Worm (Caenorhabditis elegans): ENCODE results near the gene K11C4.2.

K11C4.2 gene

DNA sequence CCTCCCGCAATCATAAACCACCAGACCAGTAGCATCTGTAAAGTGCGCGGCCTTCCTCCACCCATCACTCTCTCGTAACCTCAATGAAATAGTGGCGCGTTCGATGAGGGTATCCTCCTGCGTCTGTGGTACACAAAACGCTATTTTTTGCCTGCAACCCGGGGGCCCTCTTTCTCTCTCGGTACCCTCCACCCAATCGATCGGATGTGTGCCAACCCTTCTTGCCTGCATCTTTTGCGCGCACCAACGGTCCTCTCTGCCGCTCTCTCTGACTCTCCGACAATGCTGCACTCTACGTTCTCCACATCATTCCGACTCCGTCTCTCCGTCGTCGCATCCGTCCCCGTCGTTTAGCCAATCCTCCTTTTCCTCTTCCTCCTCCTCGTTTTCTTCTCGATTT is 15.4 kb upstream of the K11C4.2 start (continued):
- TF ChIP-seq fkh-10 (GFP tag; optimal IDR thresholded peaks at IDR 0.05) (no peak), ceh-2 (tag; optimal IDR thresholded peaks at IDR 0.05) (peak; percentile 64), fax-1 (tag; optimal IDR thresholded peaks at IDR 0.05) (peak; percentile 40), sdc-2 (tag; optimal IDR thresholded peaks at IDR 0.05) (peak; percentile 66), nhr-11 (tag; optimal IDR thresholded peaks at IDR 0.05) (no peak), odd-2 (tag; optimal IDR thresholded peaks at IDR 0.05) (no peak), ets-4 (tag; optimal IDR thresholded peaks at IDR 0.05) (peak; percentile 3), pros-1 (tag; optimal IDR thresholded peaks at IDR 0.05) (peak; percentile 98), ceh-48 (tag; optimal IDR thresholded peaks at IDR 0.05) (peak; percentile 87), pha-4 (tag; optimal IDR thresholded peaks at IDR 0.05) (no peak), ztf-16 (tag; optimal IDR thresholded peaks at IDR 0.05) (peak; percentile 31), nfya-1 (tag; optimal IDR thresholded peaks at IDR 0.05) (peak; percentile 89), ceh-31 (tag; optimal IDR thresholded peaks at IDR 0.05) (peak; percentile 93), pat-9 (tag; optimal IDR thresholded peaks at IDR 0.05) (peak; percentile 19), sox-4 (tag; optimal IDR thresholded peaks at IDR 0.05) (peak; percentile 8), ama-1 (optimal IDR thresholded peaks at IDR 0.05) (no peak), ceh-19 (GFP tag; optimal IDR thresholded peaks at IDR 0.05) (peak; percentile 62), elt-4 (tag; optimal IDR thresholded peaks at IDR 0.05) (no peak), lin-11 (tag; optimal IDR thresholded peaks at IDR 0.05) (no peak), C38D4.7 (GFP tag; optimal IDR thresholded peaks at IDR 0.05) (no peak), ref-2 (tag; optimal IDR thresholded peaks at IDR 0.05) (peak; percentile 85), T23F11.4 (GFP tag; optimal IDR thresholded peaks at IDR 0.05) (no peak), hlh-30 (tag; optimal IDR thresholded peaks at IDR 0.05; ENCODE audit: insufficient read depth) (peak; percentile 50), npax-4 (tag; optimal IDR thresholded peaks at IDR 0.05) (no peak), hlh-15 (tag; optimal IDR thresholded peaks at IDR 0.05) (no peak), rnt-1 (tag; optimal IDR thresholded peaks at IDR 0.05) (peak; percentile 89), hlh-13 (GFP tag; optimal IDR thresholded peaks at IDR 0.05) (no peak), ceh-9 (tag; optimal IDR thresholded peaks at IDR 0.05) (no peak), madf-2 (tag; optimal IDR thresholded peaks at IDR 0.05) (peak; percentile 59), ceh-6 (GFP tag; optimal IDR thresholded peaks at IDR 0.05) (peak; percentile 26), pag-3 (tag; optimal IDR thresholded peaks at IDR 0.05; ENCODE audit: borderline replicate concordance) (no peak), nhr-232 (tag; optimal IDR thresholded peaks at IDR 0.05) (no peak), lim-6 (tag; optimal IDR thresholded peaks at IDR 0.05) (peak; percentile 59), C08G9.2 (tag; optimal IDR thresholded peaks at IDR 0.05) (peak; percentile 54), ceh-34 (tag; optimal IDR thresholded peaks at IDR 0.05) (peak; percentile 92), tbx-7 (tag; optimal IDR thresholded peaks at IDR 0.05) (no peak), pax-1 (tag; optimal IDR thresholded peaks at IDR 0.05) (peak; percentile 35), dmd-4 (tag; optimal IDR thresholded peaks at IDR 0.05; ENCODE audit: borderline replicate concordance) (peak; percentile 60), tbx-2 (tag; optimal IDR thresholded peaks at IDR 0.05) (peak; percentile 90), ceh-14 (tag; optimal IDR thresholded peaks at IDR 0.05) (peak; percentile 80), K02D7.2 (tag; optimal IDR thresholded peaks at IDR 0.05) (no peak), che-1 (tag; optimal IDR thresholded peaks at IDR 0.05) (no peak), ceh-22 (tag; optimal IDR thresholded peaks at IDR 0.05) (no peak), unc-3 (GFP tag; conservative IDR thresholded peaks at IDR 0.05) (no peak), unc-3 (tag; optimal IDR thresholded peaks at IDR 0.05) (no peak)

DNA sequence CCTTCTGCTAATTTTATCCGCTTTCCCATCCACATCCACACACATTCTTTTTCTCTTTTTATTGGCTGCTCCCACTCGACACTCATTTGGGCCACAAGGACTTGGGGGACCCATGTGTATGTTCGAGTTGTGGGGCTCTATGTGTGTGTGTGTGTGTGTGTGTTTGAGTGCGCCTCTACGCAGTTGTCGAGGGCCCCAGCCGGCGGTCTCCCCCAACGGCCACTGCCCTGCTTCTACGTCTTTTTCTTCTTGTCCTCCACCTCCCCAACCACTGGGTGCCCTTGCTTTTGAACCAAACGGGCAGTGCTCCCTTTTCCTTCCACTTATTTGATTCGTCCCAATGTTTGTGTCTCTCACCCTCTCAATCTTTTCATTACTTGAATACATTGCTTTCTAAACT is 14.3 kb upstream of the K11C4.2 start:
- TF ChIP-seq ceh-31 (tag; optimal IDR thresholded peaks at IDR 0.05) (peak; percentile 81), C08G9.2 (tag; optimal IDR thresholded peaks at IDR 0.05) (peak; percentile 51), ceh-9 (tag; optimal IDR thresholded peaks at IDR 0.05) (no peak), ceh-34 (tag; optimal IDR thresholded peaks at IDR 0.05) (peak; percentile 43), nhr-11 (tag; optimal IDR thresholded peaks at IDR 0.05) (no peak), elt-4 (tag; optimal IDR thresholded peaks at IDR 0.05) (no peak), rnt-1 (tag; optimal IDR thresholded peaks at IDR 0.05) (peak; percentile 27), C38D4.7 (GFP tag; optimal IDR thresholded peaks at IDR 0.05) (peak; percentile 27), hlh-8 (tag; optimal IDR thresholded peaks at IDR 0.05) (peak; percentile 24), Y22D7AL.16 (tag; optimal IDR thresholded peaks at IDR 0.05) (no peak), lin-11 (tag; optimal IDR thresholded peaks at IDR 0.05) (no peak), nfya-1 (tag; optimal IDR thresholded peaks at IDR 0.05) (peak; percentile 38), che-1 (tag; optimal IDR thresholded peaks at IDR 0.05) (peak; percentile 5), K09A11.1 (tag; optimal IDR thresholded peaks at IDR 0.05; ENCODE audit: insufficient read depth) (no peak), unc-3 (GFP tag; conservative IDR thresholded peaks at IDR 0.05) (no peak), unc-3 (tag; optimal IDR thresholded peaks at IDR 0.05) (no peak), elt-2 (tag; optimal IDR thresholded peaks at IDR 0.05) (no peak), ceh-48 (tag; optimal IDR thresholded peaks at IDR 0.05) (no peak), nhr-232 (tag; optimal IDR thresholded peaks at IDR 0.05) (no peak), mec-3 (tag; optimal IDR thresholded peaks at IDR 0.05; ENCODE audit: borderline replicate concordance) (peak; percentile 19), ceh-2 (tag; optimal IDR thresholded peaks at IDR 0.05) (peak; percentile 28), hlh-6 (tag; optimal IDR thresholded peaks at IDR 0.05) (peak; percentile 62), ceh-14 (tag; optimal IDR thresholded peaks at IDR 0.05) (peak; percentile 57), ztf-16 (tag; optimal IDR thresholded peaks at IDR 0.05) (no peak), hlh-30 (tag; optimal IDR thresholded peaks at IDR 0.05; ENCODE audit: insufficient read depth) (no peak)
